Worm (Caenorhabditis elegans) whole organism, late embryonic: ENCODE data around the gene T25B9.5.

ENCODE experiments used
- C08G9.2 ChIP-seq: sonication (generic microtip); optimal IDR thresholded peaks from 2 replicates; lab custom pipeline; 2016; ENCODE audit warnings: mild to moderate bottlenecking, missing genetic modification characterization, moderate library complexity, missing compliant biosample characterization
- C38D4.7 ChIP-seq: fragments of 200-800 bp; sonication (Bioruptor generic); optimal IDR thresholded peaks from 2 replicates; lab custom pipeline; 2018; ENCODE audit warnings: mild to moderate bottlenecking, missing genetic modification characterization, moderate library complexity, missing compliant biosample characterization
- K09A11.1 ChIP-seq: sonication (generic microtip); optimal IDR thresholded peaks from 2 replicates; lab custom pipeline; 2017; ENCODE audit warnings: antibody characterized with exemption, mild to moderate bottlenecking, missing genetic modification characterization, missing compliant biosample characterization; ENCODE audit not compliant: insufficient read depth
- T23F11.4 ChIP-seq: fragments of 200-800 bp; sonication (Bioruptor generic); optimal IDR thresholded peaks from 2 replicates; lab custom pipeline; 2018; ENCODE audit warnings: mild to moderate bottlenecking, missing genetic modification characterization, missing compliant biosample characterization
- Y22D7AL.16 ChIP-seq: sonication (generic microtip); optimal IDR thresholded peaks from 2 replicates; lab custom pipeline; 2016; ENCODE audit warnings: missing genetic modification characterization, missing compliant biosample characterization
- ahr-1 ChIP-seq: sonication (generic microtip); optimal IDR thresholded peaks from 2 replicates; lab custom pipeline; 2016; ENCODE audit warnings: missing genetic modification characterization, missing compliant biosample characterization
- ama-1 ChIP-seq: fragments of 150-350 bp; optimal IDR thresholded peaks from 2 replicates; lab custom pipeline; 2014
- ceh-14 ChIP-seq: sonication (generic microtip); optimal IDR thresholded peaks from 2 replicates; lab custom pipeline; 2016; ENCODE audit warnings: missing genotype, missing genetic modification characterization, missing compliant biosample characterization
- ceh-19 ChIP-seq: fragments of 200-800 bp; sonication (Bioruptor generic); optimal IDR thresholded peaks from 2 replicates; lab custom pipeline; 2018; ENCODE audit warnings: mild to moderate bottlenecking, missing genetic modification characterization, missing compliant biosample characterization
- ceh-22 ChIP-seq: sonication (generic microtip); optimal IDR thresholded peaks from 2 replicates; lab custom pipeline; 2017; ENCODE audit warnings: missing biosample characterization, missing genetic modification characterization
- ceh-24 ChIP-seq: sonication (generic microtip); optimal IDR thresholded peaks from 2 replicates; lab custom pipeline; 2016; ENCODE audit warnings: mild to moderate bottlenecking, missing genetic modification characterization, missing compliant biosample characterization
- ceh-34 ChIP-seq: sonication (generic microtip); optimal IDR thresholded peaks from 2 replicates; lab custom pipeline; 2016; ENCODE audit warnings: mild to moderate bottlenecking, missing genetic modification characterization, missing compliant biosample characterization
- ceh-45 ChIP-seq: fragments of 200-800 bp; sonication (Bioruptor generic); IDR thresholded peaks from 2 replicates; pipeline ENCODE4 v1.3.6; 2022; ENCODE audit warnings: missing genetic modification reagents, missing genetic modification characterization, missing compliant biosample characterization
- ceh-9 ChIP-seq: sonication (generic microtip); optimal IDR thresholded peaks from 2 replicates; lab custom pipeline; 2016; ENCODE audit warnings: mild to moderate bottlenecking, missing genetic modification characterization, inconsistent platforms, missing compliant biosample characterization
- dmd-4 ChIP-seq: sonication (generic microtip); optimal IDR thresholded peaks from 2 replicates; lab custom pipeline; 2016; ENCODE audit warnings: borderline replicate concordance, missing genetic modification characterization, missing compliant biosample characterization
- dve-1 ChIP-seq: sonication (generic microtip); optimal IDR thresholded peaks from 2 replicates; lab custom pipeline; 2017; ENCODE audit warnings: antibody characterized with exemption, mild to moderate bottlenecking, missing genetic modification characterization, missing compliant biosample characterization
- elt-2 ChIP-seq: sonication (generic microtip); optimal IDR thresholded peaks from 2 replicates; lab custom pipeline; 2016; ENCODE audit warnings: missing genetic modification reagents, missing genetic modification characterization, missing compliant biosample characterization
- eyg-1 ChIP-seq: sonication (generic microtip); optimal IDR thresholded peaks from 2 replicates; lab custom pipeline; 2016; ENCODE audit warnings: missing genotype, missing genetic modification characterization, missing compliant biosample characterization
- fax-1 ChIP-seq: sonication (generic microtip); optimal IDR thresholded peaks from 2 replicates; lab custom pipeline; 2016; ENCODE audit warnings: missing genotype, missing genetic modification characterization, missing compliant biosample characterization
- fkh-6 ChIP-seq: sonication (generic microtip); optimal IDR thresholded peaks from 2 replicates; lab custom pipeline; 2016; ENCODE audit warnings: missing genetic modification characterization, missing compliant biosample characterization
- gmeb-2 ChIP-seq: sonication (generic microtip); optimal IDR thresholded peaks from 2 replicates; lab custom pipeline; 2016; ENCODE audit warnings: missing genetic modification characterization, inconsistent platforms, missing compliant biosample characterization
- hlh-15 ChIP-seq: sonication (generic microtip); optimal IDR thresholded peaks from 2 replicates; lab custom pipeline; 2016; ENCODE audit warnings: missing genetic modification characterization, missing compliant biosample characterization
- hlh-8 ChIP-seq: sonication (generic microtip); optimal IDR thresholded peaks from 2 replicates; lab custom pipeline; 2016; ENCODE audit warnings: missing genotype, missing genetic modification characterization, missing compliant biosample characterization
- madf-2 ChIP-seq: sonication (generic microtip); optimal IDR thresholded peaks from 2 replicates; lab custom pipeline; 2017; ENCODE audit warnings: missing genetic modification characterization, missing compliant biosample characterization
- nfya-1 ChIP-seq: sonication (generic microtip); optimal IDR thresholded peaks from 2 replicates; lab custom pipeline; 2017; ENCODE audit warnings: missing genetic modification characterization, mild to moderate bottlenecking, missing compliant biosample characterization, antibody characterized with exemption, moderate library complexity
- nhr-232 ChIP-seq: sonication (generic microtip); optimal IDR thresholded peaks from 2 replicates; lab custom pipeline; 2016; ENCODE audit warnings: missing genetic modification characterization, missing compliant biosample characterization
- pag-3 ChIP-seq: sonication (generic microtip); optimal IDR thresholded peaks from 2 replicates; lab custom pipeline; 2016; ENCODE audit warnings: missing compliant biosample characterization, missing genetic modification characterization, borderline replicate concordance
- pat-9 ChIP-seq: fragments of 200-800 bp; sonication (Bioruptor generic); optimal IDR thresholded peaks from 2 replicates; lab custom pipeline; 2018; ENCODE audit warnings: mild to moderate bottlenecking, missing genetic modification characterization, moderate library complexity, missing compliant biosample characterization
- pha-2 ChIP-seq: sonication (generic microtip); optimal IDR thresholded peaks from 2 replicates; lab custom pipeline; 2017; ENCODE audit warnings: mild to moderate bottlenecking, missing genetic modification characterization, missing compliant biosample characterization
- pha-4 ChIP-seq: fragments of 150-350 bp; optimal IDR thresholded peaks from 2 replicates; lab custom pipeline; 2018; ENCODE audit warnings: missing biosample characterization, missing genetic modification reagents, missing genetic modification characterization
- pqm-1 ChIP-seq: sonication (generic microtip); optimal IDR thresholded peaks from 2 replicates; lab custom pipeline; 2016; ENCODE audit warnings: missing genetic modification characterization, missing compliant biosample characterization
- rnt-1 ChIP-seq: sonication (generic microtip); optimal IDR thresholded peaks from 2 replicates; lab custom pipeline; 2016; ENCODE audit warnings: missing genetic modification characterization, missing compliant biosample characterization
- sox-2 ChIP-seq: fragments of 200-800 bp; sonication (Bioruptor generic); IDR thresholded peaks from 2 replicates; pipeline ENCODE4 v1.3.6; 2022; ENCODE audit warnings: missing genetic modification reagents, missing genetic modification characterization, missing compliant biosample characterization
- syd-9 ChIP-seq: sonication (generic microtip); optimal IDR thresholded peaks from 2 replicates; lab custom pipeline; 2016; ENCODE audit warnings: mild to moderate bottlenecking, missing genetic modification characterization, moderate library complexity, missing compliant biosample characterization
- unc-3 ChIP-seq, 2 experiments: fragments of 200-800 bp in 1 of 2; sonication (Bioruptor generic) in 1 of 2; sonication (generic microtip) in 1 of 2; conservative IDR thresholded peaks in 1 of 2; optimal IDR thresholded peaks in 1 of 2; 2 replicates each; pipeline versions ENCODE4 v1.3.6 to Lab custom; 2016 to 2022; ENCODE audit warnings: missing compliant biosample characterization in 2 of 2, missing genetic modification characterization in 2 of 2, missing genetic modification reagents in 1 of 2
- unc-42 ChIP-seq: sonication (generic microtip); optimal IDR thresholded peaks from 2 replicates; lab custom pipeline; 2016; ENCODE audit warnings: missing genotype, missing genetic modification characterization, missing compliant biosample characterization
- unc-55 ChIP-seq: sonication (generic microtip); optimal IDR thresholded peaks from 2 replicates; lab custom pipeline; 2017; ENCODE audit warnings: missing biosample characterization, missing genetic modification reagents, missing genetic modification characterization
- unc-86 ChIP-seq: sonication (generic microtip); optimal IDR thresholded peaks from 2 replicates; lab custom pipeline; 2016; ENCODE audit warnings: missing genetic modification characterization, missing compliant biosample characterization
- zip-5 ChIP-seq: sonication (generic microtip); optimal IDR thresholded peaks from 2 replicates; lab custom pipeline; 2016; ENCODE audit warnings: missing genetic modification characterization, missing compliant biosample characterization
- ztf-16 ChIP-seq: sonication (generic microtip); optimal IDR thresholded peaks from 2 replicates; lab custom pipeline; 2017; ENCODE audit warnings: missing genetic modification characterization, missing compliant biosample characterization

The T25B9.5 gene

ce11 chrIV:10745332-10745731 is 9.3 kb downstream of the T25B9.5 start:
- TF ChIP-seq Y22D7AL.16 (tag; lab: Kevin White, UChicago) (no peak), fkh-6 (no peak), syd-9 (tag; lab: Kevin White, UChicago) (no peak), nhr-232 (no peak), sox-2 (GFP tag; lab: Robert Waterston, UW) (no peak), nfya-1 (tag; lab: Kevin White, UChicago) (no peak), rnt-1 (tag; lab: Kevin White, UChicago) (no peak), T23F11.4 (GFP tag; lab: Kevin White, UChicago) (no peak), ceh-9 (no peak)
- TF ChIP-seq, all 69 proteins: peak for 0

ce11 chrIV:10744475-10744874 is 10.1 kb downstream of the T25B9.5 start, which contains the start of gene T25B9.3:
Gene T25B9.3 (plus strand): TSS chrIV:10744775.
- TF ChIP-seq ztf-16 (tag; lab: Kevin White, UChicago) (no peak), madf-2 (tag; lab: Kevin White, UChicago) (no peak), ceh-34 (tag; lab: Kevin White, UChicago) (no peak), ceh-19 (GFP tag; lab: Kevin White, UChicago) (no peak), pat-9 (no peak), sox-2 (GFP tag; lab: Robert Waterston, UW) (no peak), C08G9.2 (no peak), gmeb-2 (tag; lab: Kevin White, UChicago) (no peak), zip-5 (no peak), pha-4 (no peak), unc-42 (no peak), ceh-45 (GFP tag; lab: Robert Waterston, UW) (no peak), dve-1 (tag; lab: Kevin White, UChicago) (no peak), unc-86 (tag; lab: Kevin White, UChicago) (no peak), dmd-4 (no peak), unc-3 (GFP tag; conservative IDR thresholded peaks at IDR 0.05; lab: Robert Waterston, UW) (no peak), unc-3 (tag; optimal IDR thresholded peaks at IDR 0.05; lab: Kevin White, UChicago) (no peak), nfya-1 (tag; lab: Kevin White, UChicago) (no peak), nhr-232 (no peak), unc-55 (GFP tag; lab: Kevin White, UChicago) (no peak), ceh-22 (tag; lab: Kevin White, UChicago) (no peak)

ce11 chrIV:10738328-10738727 is 16.3 kb downstream of the T25B9.5 start, which contains the start of gene ssp-34:
Gene ssp-34 (minus strand): TSS chrIV:10738602.
- TF ChIP-seq hlh-8 (no peak), pqm-1 (no peak), Y22D7AL.16 (tag; lab: Kevin White, UChicago) (no peak), C38D4.7 (GFP tag; lab: Kevin White, UChicago) (no peak), pag-3 (tag; lab: Kevin White, UChicago) (no peak), ahr-1 (tag; lab: Kevin White, UChicago) (no peak), ama-1 (lab: Kevin White, UChicago) (no peak)

ce11 chrIV:10737011-10737553 is 17.5 kb downstream of the T25B9.5 start, which contains the start of gene grl-21:
Gene grl-21 (plus strand): TSS chrIV:10737474.
- no peak for TF ChIP-seq ceh-19 (GFP tag; lab: Kevin White, UChicago)
- TF ChIP-seq pha-4: no peak
- TF ChIP-seq eyg-1 (tag; lab: Kevin White, UChicago): no peak
- no peak for TF ChIP-seq unc-55 (GFP tag; lab: Kevin White, UChicago)
- TF ChIP-seq ceh-24: no peak
- TF ChIP-seq pha-2 (tag; lab: Kevin White, UChicago): no peak
- no peak for TF ChIP-seq fax-1 (tag; lab: Kevin White, UChicago)
- no peak for TF ChIP-seq T23F11.4 (GFP tag; lab: Kevin White, UChicago)
- TF ChIP-seq pat-9: no peak
- no peak for TF ChIP-seq ama-1 (lab: Kevin White, UChicago)
- TF ChIP-seq ceh-14: no peak
- no peak for TF ChIP-seq zip-5
- TF ChIP-seq elt-2 (tag; lab: Kevin White, UChicago): no peak
- TF ChIP-seq K09A11.1: no peak
- no peak for TF ChIP-seq hlh-15 (tag; lab: Kevin White, UChicago)
- no peak for TF ChIP-seq ahr-1 (tag; lab: Kevin White, UChicago)
- TF ChIP-seq pag-3 (tag; lab: Kevin White, UChicago): no peak
